Worm (Caenorhabditis elegans) whole organism, L4 larva: ENCODE measurements around the gene klp-6.
"Not testable (repeated sequence)": the region's sequence is repeated elsewhere in the genome, so short reads cannot be mapped to it uniquely, and the experiment has no call there.

ENCODE experiments used
- D1046.2 ChIP-seq: fragments of 200-800 bp; sonication (Bioruptor generic); IDR thresholded peaks from 2 replicates; pipeline ENCODE4 v1.3.6; 2022; ENCODE audit warnings: missing genetic modification characterization, missing compliant biosample characterization
- F26F4.8 ChIP-seq: fragments of 200-800 bp; sonication (Bioruptor generic); conservative IDR thresholded peaks from 2 replicates; pipeline ENCODE4 v1.3.6; 2022; ENCODE audit warnings: missing genetic modification characterization, missing compliant biosample characterization
- F37D6.2 ChIP-seq: sonication (generic microtip); optimal IDR thresholded peaks from 2 replicates; lab custom pipeline; 2016; ENCODE audit warnings: mild to moderate bottlenecking, missing genetic modification characterization, missing compliant biosample characterization
- R02D3.7 ChIP-seq: fragments of 150-350 bp; sonication (generic microtip); optimal IDR thresholded peaks from 3 replicates; lab custom pipeline; 2014; ENCODE audit warnings: missing biosample characterization, missing genetic modification characterization
- T20F7.1 ChIP-seq: fragments of 200-800 bp; sonication (Bioruptor generic); optimal IDR thresholded peaks from 2 replicates; lab custom pipeline; 2018; ENCODE audit warnings: mild to moderate bottlenecking, missing genetic modification characterization, missing compliant biosample characterization
- T26A8.4 ChIP-seq: fragments of 200-800 bp; sonication (Bioruptor generic); IDR thresholded peaks from 2 replicates; pipeline ENCODE4 v1.3.6; 2022; ENCODE audit warnings: missing genetic modification characterization, missing compliant biosample characterization
- ZK337.2 ChIP-seq: fragments of 200-800 bp; sonication (Bioruptor generic); IDR thresholded peaks from 2 replicates; pipeline ENCODE4 v1.3.6; 2022; ENCODE audit warnings: missing genetic modification reagents, missing genetic modification characterization, missing compliant biosample characterization
- aha-1 ChIP-seq: fragments of 150-350 bp; peaks from one replicate; lab custom pipeline; 2014; ENCODE audit warnings: missing biosample characterization, missing genetic modification characterization
- aly-2 ChIP-seq: sonication (generic microtip); optimal IDR thresholded peaks from 2 replicates; lab custom pipeline; 2018; ENCODE audit warnings: missing biosample characterization, missing genetic modification characterization
- ceh-82 ChIP-seq: sonication (generic microtip); optimal IDR thresholded peaks from 2 replicates; lab custom pipeline; 2017; ENCODE audit warnings: missing biosample characterization, missing genetic modification characterization
- ces-1 ChIP-seq: fragments of 150-350 bp; sonication (generic microtip); optimal IDR thresholded peaks from 4 replicates; lab custom pipeline; 2014; ENCODE audit warnings: missing biosample characterization, missing genetic modification reagents, missing genetic modification characterization
- ctbp-1 ChIP-seq: fragments of 200-800 bp; sonication (Bioruptor generic); IDR thresholded peaks from 2 replicates; pipeline ENCODE4 v1.3.6; 2022; ENCODE audit warnings: missing genetic modification reagents, missing genetic modification characterization, missing compliant biosample characterization
- dmd-6 ChIP-seq: fragments of 200-800 bp; sonication (Bioruptor generic); IDR thresholded peaks from 2 replicates; pipeline ENCODE4 v1.3.6; 2022; ENCODE audit warnings: missing genetic modification reagents, missing genetic modification characterization, missing compliant biosample characterization
- dmd-8 ChIP-seq: fragments of 200-800 bp; sonication (Bioruptor generic); IDR thresholded peaks from 2 replicates; pipeline ENCODE4 v1.3.6; 2022; ENCODE audit warnings: missing genetic modification characterization, missing compliant biosample characterization
- dmd-9 ChIP-seq: fragments of 200-800 bp; sonication (Bioruptor generic); IDR thresholded peaks from 2 replicates; pipeline ENCODE4 v1.3.6; 2022; ENCODE audit warnings: missing genetic modification reagents, missing genetic modification characterization, missing compliant biosample characterization
- fos-1 ChIP-seq: fragments of 150-350 bp; optimal IDR thresholded peaks from 2 replicates; lab custom pipeline; 2014; ENCODE audit warnings: missing biosample characterization, missing genetic modification characterization
- hif-1 ChIP-seq, 2 experiments: sonication (generic microtip); optimal IDR thresholded peaks; 2 replicates each; lab custom pipeline; 2016 to 2017; ENCODE audit warnings: missing compliant biosample characterization in 2 of 2, missing genetic modification characterization in 2 of 2, missing genetic modification reagents in 2 of 2, missing genotype in 2 of 2, mild to moderate bottlenecking in 1 of 2
- hlh-11 ChIP-seq: fragments of 200-800 bp; sonication (Bioruptor generic); optimal IDR thresholded peaks from 2 replicates; lab custom pipeline; 2018; ENCODE audit warnings: mild to moderate bottlenecking, missing genetic modification characterization, missing compliant biosample characterization
- hlh-30 ChIP-seq: sonication (generic microtip); optimal IDR thresholded peaks from 2 replicates; lab custom pipeline; 2017; ENCODE audit warnings: antibody characterized with exemption, mild to moderate bottlenecking, missing genetic modification characterization, missing compliant biosample characterization; ENCODE audit not compliant: insufficient read depth
- jun-1 ChIP-seq: fragments of 150-350 bp; optimal IDR thresholded peaks from 2 replicates; lab custom pipeline; 2014; ENCODE audit warnings: missing biosample characterization, missing genetic modification reagents, missing genetic modification characterization
- lim-7 ChIP-seq: fragments of 200-800 bp; sonication (Bioruptor generic); IDR thresholded peaks from 2 replicates; pipeline ENCODE4 v1.3.6; 2022; ENCODE audit warnings: missing genetic modification characterization, missing compliant biosample characterization
- lin-1 ChIP-seq: fragments of 200-800 bp; sonication (Bioruptor generic); IDR thresholded peaks from 2 replicates; pipeline ENCODE4 v1.3.6; 2022; ENCODE audit warnings: missing genetic modification reagents, missing genetic modification characterization, missing compliant biosample characterization
- lin-29 ChIP-seq: fragments of 200-800 bp; sonication (Bioruptor generic); IDR thresholded peaks from 2 replicates; pipeline ENCODE4 v1.3.6; 2022; ENCODE audit warnings: missing genetic modification reagents, missing genetic modification characterization, missing compliant biosample characterization
- lin-38 ChIP-seq: fragments of 200-800 bp; sonication (Bioruptor generic); IDR thresholded peaks from 2 replicates; pipeline ENCODE4 v1.3.6; 2022; ENCODE audit warnings: missing genetic modification reagents, missing genetic modification characterization, missing compliant biosample characterization
- lir-3 ChIP-seq: sonication (generic microtip); optimal IDR thresholded peaks from 2 replicates; lab custom pipeline; 2016; ENCODE audit warnings: mild to moderate bottlenecking, missing genetic modification characterization, missing compliant biosample characterization
- lsy-2 ChIP-seq, 2 experiments: fragments of 150-350 bp in 1 of 2; sonication (generic microtip) in 1 of 2; optimal IDR thresholded peaks; 2 replicates each; lab custom pipeline; 2014 to 2017; ENCODE audit warnings: missing biosample characterization in 2 of 2, missing genetic modification characterization in 2 of 2
- madf-9 ChIP-seq: fragments of 200-800 bp; sonication (Bioruptor generic); conservative IDR thresholded peaks from 2 replicates; pipeline ENCODE4 v1.3.6; 2022; ENCODE audit warnings: missing genetic modification reagents, missing genetic modification characterization, missing compliant biosample characterization
- mdl-1 ChIP-seq, 2 experiments: fragments of 150-350 bp in 1 of 2; sonication (generic microtip) in 1 of 2; optimal IDR thresholded peaks; 2 replicates each; lab custom pipeline; 2014 to 2017; ENCODE audit warnings: missing biosample characterization in 2 of 2, missing genetic modification characterization in 2 of 2
- mdt-29 ChIP-seq: fragments of 200-800 bp; sonication (Bioruptor generic); IDR thresholded peaks from 2 replicates; pipeline ENCODE4 v1.3.6; 2022; ENCODE audit warnings: missing genetic modification reagents, missing genetic modification characterization, missing compliant biosample characterization
- mxl-2 ChIP-seq: fragments of 200-800 bp; sonication (Bioruptor generic); conservative IDR thresholded peaks from 2 replicates; pipeline ENCODE4 v1.3.6; 2022; ENCODE audit warnings: missing genetic modification reagents, missing genetic modification characterization, missing compliant biosample characterization
- nhr-102 ChIP-seq: sonication (generic microtip); optimal IDR thresholded peaks from 2 replicates; lab custom pipeline; 2016; ENCODE audit warnings: mild to moderate bottlenecking, missing genetic modification characterization, moderate library complexity, missing compliant biosample characterization
- nhr-11 ChIP-seq: fragments of 150-350 bp; optimal IDR thresholded peaks from 2 replicates; lab custom pipeline; 2014; ENCODE audit warnings: missing biosample characterization, missing genetic modification characterization
- nhr-41 ChIP-seq: fragments of 200-800 bp; sonication (Bioruptor generic); IDR thresholded peaks from 2 replicates; pipeline ENCODE4 v1.3.6; 2022; ENCODE audit warnings: missing genetic modification reagents, missing genetic modification characterization, missing compliant biosample characterization
- nhr-48 ChIP-seq: sonication (generic microtip); optimal IDR thresholded peaks from 2 replicates; lab custom pipeline; 2016; ENCODE audit warnings: mild to moderate bottlenecking, missing genetic modification characterization, missing compliant biosample characterization
- nhr-6 ChIP-seq: fragments of 150-350 bp; optimal IDR thresholded peaks from 2 replicates; lab custom pipeline; 2014; ENCODE audit warnings: missing biosample characterization, missing genetic modification characterization
- nhr-76 ChIP-seq: fragments of 150-350 bp; optimal IDR thresholded peaks from 2 replicates; lab custom pipeline; 2014; ENCODE audit warnings: missing biosample characterization, missing genetic modification characterization
- nhr-77 ChIP-seq: fragments of 150-350 bp; optimal IDR thresholded peaks from 2 replicates; lab custom pipeline; 2014; ENCODE audit warnings: missing biosample characterization, missing genetic modification characterization
- pha-4 ChIP-seq, 2 experiments: fragments of 150-350 bp in 1 of 2; fragments of 200-800 bp in 1 of 2; sonication (Bioruptor generic) in 1 of 2; IDR thresholded peaks in 1 of 2; optimal IDR thresholded peaks in 1 of 2; 2 replicates each; pipeline versions ENCODE4 v1.3.6 to Lab custom; 2014 to 2022; ENCODE audit warnings: missing genetic modification characterization in 2 of 2, missing genetic modification reagents in 2 of 2, missing biosample characterization in 1 of 2, missing compliant biosample characterization in 1 of 2
- saeg-2 ChIP-seq: fragments of 200-800 bp; sonication (Bioruptor generic); IDR thresholded peaks from 2 replicates; pipeline ENCODE4 v1.3.6; 2022; ENCODE audit warnings: missing genetic modification reagents, missing genetic modification characterization, missing compliant biosample characterization
- tra-1 ChIP-seq: fragments of 200-800 bp; sonication (Bioruptor generic); IDR thresholded peaks from 2 replicates; pipeline ENCODE4 v1.3.6; 2022; ENCODE audit warnings: missing genetic modification reagents, missing genetic modification characterization, missing compliant biosample characterization
- unc-130 ChIP-seq: sonication (generic microtip); optimal IDR thresholded peaks from 2 replicates; lab custom pipeline; 2016; ENCODE audit warnings: missing genetic modification reagents, missing genetic modification characterization, missing compliant biosample characterization
- unc-62 ChIP-seq, 3 experiments: fragments of 150-350 bp in 1 of 3; sonication (generic microtip); optimal IDR thresholded peaks in 2 of 3; peaks in 1 of 3; 1 replicate in 1 of 3; 2 replicates in 2 of 3; lab custom pipeline; 2014 to 2017; ENCODE audit warnings: missing biosample characterization in 3 of 3, missing genetic modification characterization in 3 of 3, missing genetic modification reagents in 3 of 3, missing genotype in 1 of 3
- zfp-2 ChIP-seq: sonication (generic microtip); optimal IDR thresholded peaks from 2 replicates; lab custom pipeline; 2016; ENCODE audit warnings: mild to moderate bottlenecking, missing genetic modification characterization, missing compliant biosample characterization
- zfp-3 ChIP-seq: fragments of 200-800 bp; sonication (Bioruptor generic); conservative IDR thresholded peaks from 2 replicates; pipeline ENCODE4 v1.3.6; 2022; ENCODE audit warnings: missing genetic modification reagents, missing genetic modification characterization, missing compliant biosample characterization
- zip-2 ChIP-seq: fragments of 150-350 bp; optimal IDR thresholded peaks from 2 replicates; lab custom pipeline; 2014; ENCODE audit warnings: missing biosample characterization, missing genetic modification characterization
- ztf-7 ChIP-seq: fragments of 150-350 bp; optimal IDR thresholded peaks from 2 replicates; lab custom pipeline; 2014; ENCODE audit warnings: missing biosample characterization, missing genetic modification characterization

The klp-6 gene

DNA sequence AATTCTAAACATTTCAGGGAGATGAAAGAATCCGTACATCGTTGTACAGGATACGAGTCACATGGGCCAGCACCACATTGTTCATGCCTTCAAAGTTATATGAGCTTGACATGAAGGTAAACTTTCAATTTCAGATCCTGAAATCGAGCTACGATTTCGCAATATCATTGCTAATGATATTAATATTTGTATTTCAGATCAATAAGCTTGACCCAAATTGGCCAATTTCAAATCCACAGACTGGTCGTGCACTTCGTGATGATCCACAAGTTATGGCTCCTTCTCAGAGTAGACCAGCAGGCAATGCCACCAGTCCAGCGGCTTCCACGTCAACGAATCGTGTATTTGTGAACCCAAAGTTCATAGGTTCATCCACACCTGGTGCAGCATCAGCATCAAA lies 4.4 kb upstream of the klp-6 start:
- TF ChIP-seq aha-1 (tag; lab: Kevin White, UChicago), result peak; percentile 53
- TF ChIP-seq unc-62 (GFP tag; optimal IDR thresholded peaks at IDR 0.05 in 1 of 2; lab: Kevin White, UChicago), result peak in 1 of 2 experiments; percentile 60
- TF ChIP-seq unc-62 (tag; optimal IDR thresholded peaks at IDR 0.05; lab: Kevin White, UChicago), result no peak
- TF ChIP-seq dmd-9, result no peak

DNA sequence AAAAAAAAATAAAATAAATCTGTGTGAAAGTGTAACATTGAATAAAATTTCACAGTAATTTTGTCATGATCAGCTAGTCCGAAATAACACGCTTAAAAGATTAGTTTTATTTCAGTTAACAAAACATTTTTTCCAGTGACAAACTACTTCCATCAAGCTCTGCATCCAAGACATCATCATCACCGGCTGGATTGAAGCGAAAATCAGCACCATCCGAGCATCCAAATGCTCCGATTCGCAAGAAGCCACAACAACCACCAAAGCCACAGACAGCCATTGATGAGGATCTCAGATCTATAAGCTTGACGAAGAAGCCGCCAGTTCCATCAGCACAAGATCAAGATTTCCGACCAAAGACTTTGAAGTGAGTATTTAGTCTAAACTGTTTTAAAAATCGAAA lies 3.5 kb upstream of the klp-6 start:
- TF ChIP-seq fos-1 (no peak), ces-1 (GFP tag; lab: Kevin White, UChicago) (no peak), lir-3 (tag; lab: Kevin White, UChicago) (no peak), ztf-7 (tag; lab: Kevin White, UChicago) (no peak), T26A8.4 (peak; percentile 49; the same call in 1 of the 2 replicates), jun-1 (tag; lab: Kevin White, UChicago) (no peak), ceh-82 (no peak), dmd-6 (GFP tag; lab: Robert Waterston, UW) (no peak), nhr-48 (no peak), nhr-6 (no peak), hlh-11 (tag; lab: Kevin White, UChicago) (no peak), nhr-76 (tag; lab: Kevin White, UChicago) (no peak), dmd-9 (no peak), aha-1 (tag; lab: Kevin White, UChicago) (peak; percentile 78), lin-1 (GFP tag; lab: Robert Waterston, UW) (no peak), lin-38 (GFP tag; lab: Robert Waterston, UW) (0 out of 2 replicates have a peak, but pooled peaks have one; percentile 11), R02D3.7 (tag; lab: Kevin White, UChicago) (no peak), aly-2 (no peak), ZK337.2 (no peak)

DNA sequence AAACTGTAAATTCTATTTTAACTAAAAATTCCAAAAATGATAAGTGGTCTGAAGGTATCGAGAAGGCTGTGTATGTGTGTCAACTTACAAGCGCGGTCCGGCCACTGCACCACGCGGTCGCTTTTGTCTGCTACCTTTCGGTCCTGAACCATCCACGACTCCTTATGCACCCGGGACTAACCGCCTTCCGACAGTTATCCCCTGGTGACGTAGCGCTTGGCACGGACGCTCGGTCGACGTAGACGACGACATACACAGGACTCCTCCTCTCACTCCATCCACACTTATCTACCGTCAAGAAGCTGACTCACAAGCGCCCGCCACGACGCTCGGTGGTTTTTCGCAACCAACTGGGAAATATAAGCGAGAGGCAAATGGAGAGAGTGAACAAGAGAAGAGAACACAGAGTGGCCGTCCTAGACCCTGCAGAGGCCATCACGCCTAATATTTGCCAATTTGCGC lies 677 bp downstream of the klp-6 start:
- TF ChIP-seq jun-1 (tag; lab: Kevin White, UChicago), result peak; percentile 47
- TF ChIP-seq nhr-102 (tag; lab: Kevin White, UChicago), result peak; percentile 91
- peak; percentile 77 for TF ChIP-seq madf-9
- peak; percentile 69 for TF ChIP-seq unc-130 (GFP tag; lab: Kevin White, UChicago)
- TF ChIP-seq mdt-29, result peak; percentile 80
- peak; percentile 66 for TF ChIP-seq lin-29
- TF ChIP-seq lsy-2 (tag; optimal IDR thresholded peaks at IDR 0.05; lab: Kevin White, UChicago), result peak in 1 of 2 experiments; percentile 53
- peak; percentile 86 for TF ChIP-seq tra-1 (GFP tag; lab: Robert Waterston, UW)
- TF ChIP-seq mxl-2 (GFP tag; lab: Robert Waterston, UW), result peak; percentile 70
- TF ChIP-seq nhr-41 (GFP tag; lab: Robert Waterston, UW), result peak; percentile 19; the same call in 1 of the 2 replicates
- peak; percentile 65; the same call in 1 of the 2 replicates for TF ChIP-seq dmd-8 (GFP tag; lab: Robert Waterston, UW)
- peak in 1 of 2 experiments; percentile 70 for TF ChIP-seq mdl-1 (tag; optimal IDR thresholded peaks at IDR 0.05; lab: Kevin White, UChicago)
- TF ChIP-seq T20F7.1 (GFP tag; lab: Kevin White, UChicago), result peak; percentile 67
- TF ChIP-seq F26F4.8 (GFP tag; lab: Robert Waterston, UW), result 0 out of 2 replicates have a peak, but pooled peaks have one; percentile 47
- peak; percentile 35 for TF ChIP-seq zfp-2
- peak in 1 of 2 experiments; percentile 76 for TF ChIP-seq unc-62 (GFP tag; optimal IDR thresholded peaks at IDR 0.05 in 1 of 2; lab: Kevin White, UChicago)
- TF ChIP-seq unc-62, pha-4 (tag; optimal IDR thresholded peaks at IDR 0.05; lab: Kevin White, UChicago): not testable (repeated sequence)
- 0 out of 2 replicates have a peak, but pooled peaks have one; percentile 52 for TF ChIP-seq D1046.2 (GFP tag; lab: Robert Waterston, UW)
- peak; percentile 24 for TF ChIP-seq zip-2 (tag; lab: Kevin White, UChicago)
- peak; percentile 65 for TF ChIP-seq hlh-30 (tag; lab: Kevin White, UChicago)
- peak; percentile 32 to 48 for TF ChIP-seq hif-1 (tag; optimal IDR thresholded peaks at IDR 0.05; lab: Kevin White, UChicago)
- peak; percentile 89 for TF ChIP-seq pha-4 (GFP tag; IDR thresholded peaks at IDR 0.05; lab: Robert Waterston, UW)
- TF ChIP-seq nhr-77, result peak; percentile 8
- 0 out of 2 replicates have a peak, but pooled peaks have one; percentile 54 for TF ChIP-seq zfp-3 (GFP tag; lab: Robert Waterston, UW)
- peak; percentile 71 for TF ChIP-seq lin-1 (GFP tag; lab: Robert Waterston, UW)
- TF ChIP-seq dmd-6 (GFP tag; lab: Robert Waterston, UW), result peak; percentile 88
- TF ChIP-seq nhr-11 (tag; lab: Kevin White, UChicago), result peak; percentile 50
- TF ChIP-seq ctbp-1, result peak; percentile 90
- peak; percentile 84 for TF ChIP-seq F37D6.2
- TF ChIP-seq saeg-2, result peak; percentile 63; the same call in 1 of the 2 replicates
- TF ChIP-seq lim-7 (GFP tag; lab: Robert Waterston, UW), result peak; percentile 78
